Fruit fly (Drosophila melanogaster) whole organism, embryonic: ENCODE measurements around the gene mRpL40.

Experiments
- Adf1 ChIP-seq: fragments of 200-800 bp; sonication (Bioruptor generic); IDR thresholded peaks from 2 replicates; pipeline ENCODE4 v1.3.6; 2022; ENCODE audit warnings: missing biosample characterization, missing genetic modification characterization
- Aef1 ChIP-seq: fragments of 200-800 bp; sonication (Bioruptor generic); IDR thresholded peaks from 3 replicates; pipeline ENCODE4 v1.3.6; 2022; ENCODE audit warnings: missing biosample characterization, missing genetic modification characterization
- Atf-2 ChIP-seq: fragments of 200-800 bp; sonication (Bioruptor generic); optimal IDR thresholded peaks from 2 replicates; lab custom pipeline; 2016; ENCODE audit warnings: missing biosample characterization, missing genetic modification characterization
- CG11093 ChIP-seq: fragments of 200-800 bp; sonication (Bioruptor generic); IDR thresholded peaks from 3 replicates; pipeline ENCODE4 v1.3.6; 2022; ENCODE audit warnings: missing biosample characterization, missing genetic modification characterization
- CG1233 ChIP-seq: fragments of 200-800 bp; sonication (Bioruptor generic); optimal IDR thresholded peaks from 4 replicates; lab custom pipeline; 2018; ENCODE audit warnings: missing biosample characterization, mild to moderate bottlenecking, missing genetic modification characterization
- CG12744 ChIP-seq: fragments of 200-800 bp; sonication (Bioruptor generic); optimal IDR thresholded peaks from 2 replicates; lab custom pipeline; 2016; ENCODE audit warnings: missing biosample characterization, missing genetic modification characterization
- CG13123 ChIP-seq: fragments of 200-800 bp; sonication (Bioruptor generic); optimal IDR thresholded peaks from 2 replicates; lab custom pipeline; 2016; ENCODE audit warnings: missing biosample characterization, missing genetic modification characterization
- CG14441 ChIP-seq: fragments of 200-800 bp; sonication (Bioruptor generic); IDR thresholded peaks from 2 replicates; pipeline ENCODE4 v1.3.6; 2022; ENCODE audit warnings: missing biosample characterization, missing genetic modification characterization
- CG14965 ChIP-seq: fragments of 200-800 bp; sonication (Bioruptor generic); optimal IDR thresholded peaks from 2 replicates; lab custom pipeline; 2016; ENCODE audit warnings: missing biosample characterization, missing genetic modification characterization, borderline replicate concordance
- CG15514 ChIP-seq: fragments of 200-800 bp; sonication (Bioruptor generic); optimal IDR thresholded peaks from 3 replicates; lab custom pipeline; 2017; ENCODE audit warnings: missing biosample characterization, missing genetic modification characterization, mild to moderate bottlenecking, moderate library complexity, missing genetic modification reagents
- CG18476 ChIP-seq: fragments of 200-800 bp; sonication (Bioruptor generic); optimal IDR thresholded peaks from 2 replicates; lab custom pipeline; 2016; ENCODE audit warnings: missing biosample characterization, mild to moderate bottlenecking, missing genetic modification characterization
- CG2120 ChIP-seq: fragments of 200-800 bp; sonication (Bioruptor generic); optimal IDR thresholded peaks from 3 replicates; lab custom pipeline; 2016; ENCODE audit warnings: missing biosample characterization, missing genetic modification characterization
- CG2199 ChIP-seq: fragments of 200-800 bp; sonication (Bioruptor generic); IDR thresholded peaks from 3 replicates; pipeline ENCODE4 v1.3.6; 2022; ENCODE audit warnings: missing biosample characterization, missing genetic modification characterization
- CG2678 ChIP-seq: fragments of 200-800 bp; sonication (Bioruptor generic); optimal IDR thresholded peaks from 3 replicates; lab custom pipeline; 2019; ENCODE audit warnings: missing biosample characterization, mild to moderate bottlenecking, missing genetic modification characterization, moderate library complexity
- CG3163 ChIP-seq: fragments of 200-800 bp; sonication (Bioruptor generic); optimal IDR thresholded peaks from 3 replicates; lab custom pipeline; 2016; ENCODE audit warnings: missing biosample characterization, missing genetic modification characterization
- CG4854 ChIP-seq: fragments of 200-800 bp; sonication (Bioruptor generic); optimal IDR thresholded peaks from 2 replicates; lab custom pipeline; 2016; ENCODE audit warnings: missing biosample characterization, missing genetic modification characterization, inconsistent platforms
- CG6791 ChIP-seq: fragments of 200-800 bp; sonication (Bioruptor generic); IDR thresholded peaks from 3 replicates; pipeline ENCODE4 v1.3.6; 2022; ENCODE audit warnings: missing biosample characterization, missing genetic modification characterization; ENCODE audit not compliant: partially characterized antibody
- CG8290 ChIP-seq, 3 experiments: fragments of 200-800 bp; sonication (Bioruptor generic); optimal IDR thresholded peaks; 2 replicates each; lab custom pipeline; 2016 to 2019; ENCODE audit warnings: missing biosample characterization in 3 of 3, missing genetic modification characterization in 3 of 3, mild to moderate bottlenecking in 2 of 3, moderate library complexity in 1 of 3
- CG9797 ChIP-seq: fragments of 200-800 bp; sonication (Bioruptor generic); optimal IDR thresholded peaks from 3 replicates; lab custom pipeline; 2018; ENCODE audit warnings: missing biosample characterization, mild to moderate bottlenecking, missing genetic modification characterization
- D19A ChIP-seq: fragments of 200-800 bp; optimal IDR thresholded peaks from 3 replicates; lab custom pipeline; 2019; ENCODE audit warnings: missing biosample characterization, mild to moderate bottlenecking, missing genetic modification characterization, moderate library complexity
- Doc3 ChIP-seq: fragments of 200-800 bp; sonication (Bioruptor generic); IDR thresholded peaks from 3 replicates; pipeline ENCODE4 v1.3.6; 2022; ENCODE audit warnings: missing biosample characterization, missing genetic modification characterization; ENCODE audit not compliant: partially characterized antibody
- Dp ChIP-seq: fragments of 200-800 bp; sonication (Bioruptor generic); optimal IDR thresholded peaks from 2 replicates; lab custom pipeline; 2018; ENCODE audit warnings: missing biosample characterization, mild to moderate bottlenecking, missing genetic modification characterization, moderate library complexity
- E2f2 ChIP-seq: fragments of 200-800 bp; sonication (Bioruptor generic); IDR thresholded peaks from 2 replicates; pipeline ENCODE4 v1.3.6; 2022; ENCODE audit warnings: missing biosample characterization, missing genetic modification characterization
- Elba2 ChIP-seq: fragments of 200-800 bp; sonication (Bioruptor generic); optimal IDR thresholded peaks from 3 replicates; lab custom pipeline; 2016; ENCODE audit warnings: missing biosample characterization, missing genetic modification characterization
- Ets65A ChIP-seq: fragments of 200-800 bp; sonication (Bioruptor generic); peaks from one replicate; lab custom pipeline; 2016; ENCODE audit warnings: missing biosample characterization, missing genetic modification characterization
- HLH4C ChIP-seq: fragments of 200-800 bp; sonication (Bioruptor generic); IDR thresholded peaks from 3 replicates; pipeline ENCODE4 v1.3.6; 2022; ENCODE audit warnings: missing biosample characterization, missing genetic modification characterization; ENCODE audit not compliant: partially characterized antibody
- HmgZ ChIP-seq: fragments of 200-800 bp; sonication (Bioruptor generic); optimal IDR thresholded peaks from 2 replicates; lab custom pipeline; 2018; ENCODE audit warnings: missing biosample characterization, mild to moderate bottlenecking, missing genetic modification characterization
- Lpt ChIP-seq: fragments of >200 bp; optimal IDR thresholded peaks from 2 replicates; lab custom pipeline; 2018; ENCODE audit warnings: missing biosample characterization, missing genetic modification characterization
- Myb ChIP-seq: fragments of 200-800 bp; sonication (Bioruptor generic); optimal IDR thresholded peaks from 2 replicates; lab custom pipeline; 2016; ENCODE audit warnings: missing biosample characterization, missing genetic modification characterization
- Oli ChIP-seq: fragments of 200-800 bp; sonication (Bioruptor generic); optimal IDR thresholded peaks from 2 replicates; lab custom pipeline; 2018; ENCODE audit warnings: missing biosample characterization, mild to moderate bottlenecking, missing genetic modification characterization, moderate library complexity
- Rfx ChIP-seq: fragments of 200-800 bp; sonication (Bioruptor generic); IDR thresholded peaks from 2 replicates; pipeline ENCODE4 v1.3.6; 2022; ENCODE audit warnings: missing biosample characterization, missing genetic modification characterization
- Usf ChIP-seq: fragments of 200-800 bp; sonication (Bioruptor generic); optimal IDR thresholded peaks from 2 replicates; lab custom pipeline; 2017; ENCODE audit warnings: missing genotype, missing biosample characterization, missing genetic modification characterization
- Vsx1 ChIP-seq: fragments of 200-800 bp; sonication (Bioruptor generic); optimal IDR thresholded peaks from 2 replicates; lab custom pipeline; 2017; ENCODE audit warnings: missing biosample characterization, mild to moderate bottlenecking, missing genetic modification characterization, missing genetic modification reagents
- danr ChIP-seq: fragments of 200-800 bp; sonication (Bioruptor generic); IDR thresholded peaks from 2 replicates; pipeline ENCODE4 v1.3.6; 2022; ENCODE audit warnings: missing biosample characterization, missing genetic modification characterization
- eve ChIP-seq, 2 experiments: fragments of >200 bp; optimal IDR thresholded peaks; 2 replicates each; lab custom pipeline; 2017; ENCODE audit warnings: missing biosample characterization in 2 of 2, missing genetic modification characterization in 2 of 2
- fd64A ChIP-seq: fragments of 200-800 bp; sonication (Bioruptor generic); optimal IDR thresholded peaks from 3 replicates; lab custom pipeline; 2018; ENCODE audit warnings: missing biosample characterization, mild to moderate bottlenecking, missing genetic modification characterization
- gro ChIP-seq: fragments of 200-800 bp; sonication (Bioruptor generic); optimal IDR thresholded peaks from 2 replicates; lab custom pipeline; 2016; ENCODE audit warnings: missing biosample characterization, missing genetic modification characterization
- gsb ChIP-seq: fragments of 200-800 bp; sonication (Bioruptor generic); IDR thresholded peaks from 2 replicates; pipeline ENCODE4 v1.3.6; 2022; ENCODE audit warnings: missing biosample characterization, missing genetic modification characterization
- hbn ChIP-seq: fragments of 200-800 bp; sonication (Bioruptor generic); IDR thresholded peaks from 2 replicates; pipeline ENCODE4 v1.3.6; 2022; ENCODE audit warnings: missing biosample characterization, missing genetic modification characterization; ENCODE audit not compliant: partially characterized antibody
- luna ChIP-seq: fragments of 200-800 bp; sonication (Bioruptor generic); optimal IDR thresholded peaks from 2 replicates; lab custom pipeline; 2016; ENCODE audit warnings: missing biosample characterization, missing genetic modification characterization
- mam ChIP-seq: fragments of 200-800 bp; sonication (Bioruptor generic); optimal IDR thresholded peaks from 3 replicates; lab custom pipeline; 2016; ENCODE audit warnings: missing biosample characterization, missing genetic modification characterization
- nerfin-1 ChIP-seq: fragments of 200-800 bp; sonication (Bioruptor generic); optimal IDR thresholded peaks from 3 replicates; lab custom pipeline; 2019; ENCODE audit warnings: missing biosample characterization, mild to moderate bottlenecking, missing genetic modification characterization, moderate library complexity
- oc ChIP-seq: fragments of 200-800 bp; sonication (Bioruptor generic); optimal IDR thresholded peaks from 2 replicates; lab custom pipeline; 2018; ENCODE audit warnings: missing biosample characterization, mild to moderate bottlenecking, missing genetic modification characterization, moderate library complexity
- phol ChIP-seq: fragments of 200-800 bp; sonication (Bioruptor generic); optimal IDR thresholded peaks from 3 replicates; lab custom pipeline; 2018; ENCODE audit warnings: missing biosample characterization, mild to moderate bottlenecking, missing genetic modification characterization, moderate library complexity
- repo ChIP-seq: fragments of 200-800 bp; sonication (Bioruptor generic); optimal IDR thresholded peaks from 2 replicates; lab custom pipeline; 2016; ENCODE audit warnings: missing biosample characterization, missing genetic modification characterization
- sd ChIP-seq: fragments of 200-800 bp; sonication (Bioruptor generic); optimal IDR thresholded peaks from 3 replicates; lab custom pipeline; 2018; ENCODE audit warnings: missing biosample characterization, mild to moderate bottlenecking, missing genetic modification characterization, moderate library complexity
- sens ChIP-seq: fragments of 200-800 bp; sonication (Bioruptor generic); peaks from one replicate; lab custom pipeline; 2016; ENCODE audit warnings: missing biosample characterization, missing genetic modification characterization
- vvl ChIP-seq: fragments of 200-800 bp; sonication (Bioruptor generic); IDR thresholded peaks from 2 replicates; pipeline ENCODE4 v1.3.6; 2022; ENCODE audit warnings: missing biosample characterization, missing genetic modification characterization
- zfh1 ChIP-seq: fragments of 200-800 bp; sonication (Bioruptor generic); IDR thresholded peaks from 3 replicates; pipeline ENCODE4 v1.3.6; 2022; ENCODE audit warnings: missing biosample characterization, missing genetic modification characterization

mRpL40 gene

DNA sequence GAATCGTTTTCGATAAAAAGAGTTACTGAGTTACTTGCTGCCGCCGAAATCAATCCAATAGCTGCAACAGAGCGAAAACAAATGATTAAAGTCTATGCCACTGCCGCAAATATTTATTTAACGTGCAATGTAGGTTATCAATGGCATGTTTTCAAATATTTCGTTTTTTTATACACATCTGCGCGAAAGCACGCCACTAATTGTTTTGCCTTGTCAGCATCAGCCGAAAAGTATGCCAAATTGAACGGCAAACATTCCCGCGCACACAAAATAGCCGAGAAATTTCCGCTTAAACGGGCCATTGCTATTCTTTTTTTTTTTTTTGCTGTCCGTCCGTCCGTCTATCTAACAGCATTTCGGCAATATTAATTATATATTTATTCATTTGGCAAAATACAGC lies 44.3 kb downstream of the mRpL40 start:
- no peak for TF ChIP-seq CG8290 (GFP tag; optimal IDR thresholded peaks at IDR 0.05; lab: Kevin White, UChicago)
- TF ChIP-seq CG8290 (tag; optimal IDR thresholded peaks at IDR 0.05; lab: Kevin White, UChicago): peak in 1 of 2 experiments; percentile 3
- 0 out of 2 replicates have a peak, but pooled peaks have one; percentile 8 for TF ChIP-seq CG14441 (GFP tag; lab: Robert Waterston, UW)
- TF ChIP-seq Usf: no peak
- 0 out of 3 replicates have a peak, but pooled peaks have one; percentile 56 for TF ChIP-seq CG2199 (GFP tag; lab: Robert Waterston, UW)
- TF ChIP-seq gsb: 0 out of 2 replicates have a peak, but pooled peaks have one; percentile 16
- TF ChIP-seq HmgZ: peak; percentile 6
- TF ChIP-seq mam (GFP tag; lab: Kevin White, UChicago): no peak
- TF ChIP-seq Dp: peak; percentile 28
- TF ChIP-seq fd64A (GFP tag; lab: Kevin White, UChicago): no peak
- peak in 1 of 2 experiments; percentile 25 for TF ChIP-seq eve (GFP tag; optimal IDR thresholded peaks at IDR 0.05; lab: Kevin White, UChicago)
- peak; percentile 37 for TF ChIP-seq E2f2
- 0 out of 2 replicates have a peak, but pooled peaks have one; percentile 17 for TF ChIP-seq vvl (GFP tag; lab: Robert Waterston, UW)
- no peak for TF ChIP-seq CG4854 (GFP tag; lab: Kevin White, UChicago)
- no peak for TF ChIP-seq repo
- TF ChIP-seq sd: peak; percentile 62
- TF ChIP-seq CG6791 (GFP tag; lab: Robert Waterston, UW): no peak
- TF ChIP-seq Doc3 (GFP tag; lab: Robert Waterston, UW): no peak
- no peak for TF ChIP-seq Atf-2 (GFP tag; lab: Kevin White, UChicago)
- TF ChIP-seq Myb (GFP tag; lab: Kevin White, UChicago): peak; percentile 7
- peak; percentile 58 for TF ChIP-seq sens

DNA sequence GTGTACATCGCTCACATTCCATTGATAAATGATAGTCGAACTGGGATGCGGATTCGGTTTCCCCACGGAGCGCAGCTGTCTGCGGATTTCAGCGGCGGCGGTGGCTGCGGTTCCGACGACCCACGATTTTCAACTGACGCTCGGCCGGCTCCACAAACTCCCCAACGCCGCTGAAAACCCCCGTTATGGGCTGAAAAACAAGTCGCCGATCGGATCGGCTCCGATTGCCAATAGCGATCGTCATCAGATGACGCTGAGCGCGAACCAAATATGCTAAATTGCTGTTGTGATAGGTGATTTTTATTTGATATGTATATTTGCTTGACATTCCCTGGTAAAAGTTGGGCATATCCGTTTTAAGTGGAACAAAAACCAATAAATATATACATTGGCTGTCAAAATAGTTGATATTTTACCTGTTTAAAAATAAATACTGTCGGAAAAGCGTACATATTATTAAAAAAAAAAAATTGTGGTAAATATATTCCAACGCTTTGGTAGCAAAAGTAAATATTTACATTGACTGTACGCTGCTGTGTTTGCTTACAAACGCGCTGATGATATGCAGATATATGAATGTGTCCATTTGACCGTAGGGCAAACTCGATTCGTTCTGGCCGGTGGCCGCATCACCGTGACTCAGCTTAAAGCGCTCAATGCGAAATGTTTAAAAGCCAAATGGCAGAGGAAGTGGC lies 46.6 kb downstream of the mRpL40 start:
- TF ChIP-seq Vsx1 (GFP tag; lab: Kevin White, UChicago) (peak; percentile 46), hbn (GFP tag; lab: Robert Waterston, UW) (no peak), Adf1 (GFP tag; lab: Robert Waterston, UW) (0 out of 2 replicates have a peak, but pooled peaks have one; percentile 25), CG12744 (GFP tag; lab: Kevin White, UChicago) (peak; percentile 33), CG11093 (GFP tag; lab: Robert Waterston, UW) (no peak), Rfx (GFP tag; lab: Robert Waterston, UW) (peak; percentile 83), CG15514 (peak; percentile 40), nerfin-1 (tag; lab: Kevin White, UChicago) (no peak), luna (no peak), D19A (peak; percentile 15), CG2120 (peak; percentile 91), CG18476 (no peak), gro (GFP tag; lab: Kevin White, UChicago) (peak; percentile 76), oc (tag; lab: Kevin White, UChicago) (no peak), CG9797 (GFP tag; lab: Kevin White, UChicago) (no peak), danr (GFP tag; lab: Robert Waterston, UW) (peak; percentile 64; the same call in 1 of the 2 replicates), CG3163 (GFP tag; lab: Kevin White, UChicago) (peak; percentile 0), Atf-2 (GFP tag; lab: Kevin White, UChicago) (peak; percentile 7), Ets65A (GFP tag; lab: Kevin White, UChicago) (peak; percentile 97), zfh1 (GFP tag; lab: Robert Waterston, UW) (no peak), Elba2 (GFP tag; lab: Kevin White, UChicago) (no peak), CG2678 (tag; lab: Kevin White, UChicago) (peak; percentile 74), CG1233 (peak; percentile 41), phol (tag; lab: Kevin White, UChicago) (peak; percentile 43), HLH4C (GFP tag; lab: Robert Waterston, UW) (no peak), Lpt (no peak), Aef1 (peak; percentile 48; the same call in 1 of the 3 replicates), Oli (tag; lab: Kevin White, UChicago) (peak; percentile 61), CG14965 (GFP tag; lab: Kevin White, UChicago) (no peak), CG13123 (GFP tag; lab: Kevin White, UChicago) (no peak)
